Fruit fly (Drosophila melanogaster) whole organism, embryonic: ENCODE results near the gene CG13385.

Experiments used
- CG11696 ChIP-seq: fragments of 200-800 bp; sonication (Bioruptor generic); IDR thresholded peaks from 2 replicates; pipeline ENCODE4 v1.3.6; 2022; ENCODE audit warnings: missing biosample characterization, missing genetic modification characterization
- CG5953 ChIP-seq: fragments of 200-800 bp; sonication (Bioruptor generic); IDR thresholded peaks from 2 replicates; pipeline ENCODE4 v1.3.6; 2022; ENCODE audit warnings: missing biosample characterization, missing genetic modification characterization
- NC2β ChIP-seq: fragments of 200-800 bp; sonication (Bioruptor generic); optimal IDR thresholded peaks from 2 replicates; lab custom pipeline; 2016; ENCODE audit warnings: missing biosample characterization, missing genetic modification characterization
- croc ChIP-seq: fragments of 200-800 bp; sonication (Bioruptor generic); conservative IDR thresholded peaks from 3 replicates; pipeline ENCODE4 v1.3.6; 2022; ENCODE audit warnings: missing biosample characterization, missing genetic modification characterization
- sna ChIP-seq: fragments of 200-800 bp; sonication (Bioruptor generic); IDR thresholded peaks from 2 replicates; pipeline ENCODE4 v1.3.6; 2022; ENCODE audit warnings: missing biosample characterization, missing genetic modification characterization; ENCODE audit not compliant: partially characterized antibody

DNA sequence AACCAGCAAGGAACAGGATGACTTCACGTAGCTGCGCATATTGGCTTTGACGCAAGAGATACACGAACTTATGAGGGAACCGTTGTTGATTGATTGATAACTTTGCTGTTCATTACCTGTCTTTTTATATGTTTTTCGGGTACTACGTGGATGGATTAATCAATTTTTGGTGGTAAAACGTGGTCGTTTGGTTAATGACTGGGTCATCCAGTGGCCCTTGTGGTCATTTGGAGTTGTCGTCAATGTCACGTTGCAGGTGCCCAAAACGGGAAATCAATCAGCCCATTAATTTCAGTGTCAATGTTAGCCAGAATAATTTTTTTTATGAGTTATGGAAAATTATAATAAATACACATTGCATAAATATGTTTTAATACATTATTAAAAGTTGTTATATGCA is 7.2 kb upstream of the CG13385 start, which contains the start of gene CG42819:
- TF ChIP-seq NC2β (GFP tag; lab: Kevin White, UChicago) = no peak
- no peak for TF ChIP-seq CG11696 (GFP tag; lab: Robert Waterston, UW)
- TF ChIP-seq croc = no peak
- TF ChIP-seq CG5953 (GFP tag; lab: Robert Waterston, UW) = no peak
- TF ChIP-seq sna (GFP tag; lab: Robert Waterston, UW) = no peak
